Worm (Caenorhabditis elegans) whole organism, dauer: ENCODE measurements around the gene ocr-2.

Experiments
- unc-62 ChIP-seq: sonication (generic microtip); optimal IDR thresholded peaks from 2 replicates; lab custom pipeline; 2017; ENCODE audit warnings: missing biosample characterization, missing genetic modification reagents, missing genetic modification characterization

Gene ocr-2

ce11 chrIV:8203555-8203954 is 16.3 kb downstream of the ocr-2 start:
- no peak for TF ChIP-seq unc-62 (GFP tag; lab: Kevin White, UChicago)

DNA sequence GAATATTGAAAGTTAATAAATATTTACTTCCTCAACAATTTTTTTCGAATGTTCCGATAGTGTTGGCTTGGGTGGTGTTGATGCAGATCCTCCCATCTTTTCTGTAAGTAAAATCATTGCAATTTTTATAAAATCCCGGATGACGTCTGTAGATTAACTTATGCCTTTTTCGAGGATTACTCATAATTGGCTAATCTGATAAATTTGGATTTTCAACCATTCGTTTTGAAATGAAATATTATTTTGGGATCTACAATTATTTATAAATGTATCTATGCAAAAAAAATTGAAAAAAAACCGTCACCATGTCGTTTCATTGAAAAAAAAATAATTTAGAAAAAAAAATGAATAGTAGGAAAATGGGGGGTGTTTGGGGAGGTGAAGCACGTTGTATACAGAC is 18.8 kb downstream of the ocr-2 start, which contains the start of gene glrx-22:
Gene glrx-22, minus strand, starts transcription at position 101 of the 400 bp plus-strand sequence.
- TF ChIP-seq unc-62 (GFP tag; lab: Kevin White, UChicago): no peak

- no peak for TF ChIP-seq unc-62 (GFP tag; lab: Kevin White, UChicago)
Measured at ce11 chrIV:8199824-8200223, 20.1 kb downstream of the ocr-2 start.

ce11 chrIV:8199274-8199673 is 20.6 kb downstream of the ocr-2 start:
- TF ChIP-seq unc-62 (GFP tag; lab: Kevin White, UChicago): no peak

- TF ChIP-seq unc-62 (GFP tag; lab: Kevin White, UChicago): no peak
Measured at ce11 chrIV:8198851-8199250, 21.0 kb downstream of the ocr-2 start, which contains the start of gene wsp-1. Gene wsp-1 (minus strand): TSS chrIV:8198951.

- TF ChIP-seq unc-62 (GFP tag; lab: Kevin White, UChicago): no peak
Measured at ce11 chrIV:8192878-8193277, 27.0 kb downstream of the ocr-2 start.

ce11 chrIV:8189667-8190066 is 30.2 kb downstream of the ocr-2 start:
- no peak for TF ChIP-seq unc-62 (GFP tag; lab: Kevin White, UChicago)

DNA sequence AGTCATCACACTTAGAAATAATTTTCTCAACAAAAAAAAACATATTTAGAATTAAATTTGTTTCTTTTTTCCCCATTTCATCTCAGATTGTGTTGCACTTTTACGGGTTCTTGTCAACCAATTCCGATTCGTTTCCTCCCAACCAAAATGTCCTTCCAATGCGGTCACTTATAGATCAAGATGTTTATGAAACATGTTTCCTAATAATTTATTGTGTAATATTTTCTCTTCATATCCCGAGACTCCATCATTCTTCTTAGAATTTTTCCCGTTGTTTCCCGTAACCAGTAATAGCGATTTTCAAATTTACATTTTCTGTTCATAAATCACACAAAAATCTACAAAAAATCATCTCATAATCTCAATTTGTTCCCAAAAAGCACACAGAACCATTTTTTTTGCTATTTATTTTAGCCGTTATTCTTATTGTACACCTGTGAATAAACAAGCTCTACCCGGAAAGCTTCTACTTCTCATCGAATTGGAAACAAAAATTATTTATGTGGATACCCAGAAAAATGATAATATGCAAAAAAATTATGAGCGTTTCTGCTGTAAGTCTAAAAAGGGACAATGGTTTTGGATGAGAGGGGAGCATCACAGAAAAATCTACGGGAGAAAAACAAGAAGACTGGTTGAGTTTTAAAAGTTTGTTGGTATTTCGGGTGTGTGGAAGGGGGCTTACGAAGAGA is 31.3 kb downstream of the ocr-2 start:
- no peak for TF ChIP-seq unc-62 (GFP tag; lab: Kevin White, UChicago)

- TF ChIP-seq unc-62 (GFP tag; lab: Kevin White, UChicago): no peak
Measured at ce11 chrIV:8183313-8183712, 36.6 kb downstream of the ocr-2 start.

DNA sequence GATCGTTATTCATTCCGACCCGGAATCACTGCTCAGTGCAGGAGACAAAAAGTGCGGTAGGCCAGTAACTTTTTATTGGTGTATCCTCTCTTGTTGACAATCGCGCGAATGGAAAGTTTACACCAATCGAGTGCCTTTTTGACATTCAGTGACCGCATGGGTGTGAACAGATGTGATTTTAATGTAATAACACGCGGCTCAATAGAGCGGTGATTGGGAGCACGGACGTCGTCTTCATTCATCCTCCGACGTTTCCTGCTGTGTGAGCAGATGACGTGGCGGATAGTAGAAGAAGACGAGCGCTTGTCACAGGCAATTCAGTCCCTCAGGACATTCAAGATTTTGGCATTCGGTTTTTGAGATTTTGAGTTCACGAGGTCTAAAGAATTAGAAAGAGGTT is 37.3 kb downstream of the ocr-2 start:
- no peak for TF ChIP-seq unc-62 (GFP tag; lab: Kevin White, UChicago)

DNA sequence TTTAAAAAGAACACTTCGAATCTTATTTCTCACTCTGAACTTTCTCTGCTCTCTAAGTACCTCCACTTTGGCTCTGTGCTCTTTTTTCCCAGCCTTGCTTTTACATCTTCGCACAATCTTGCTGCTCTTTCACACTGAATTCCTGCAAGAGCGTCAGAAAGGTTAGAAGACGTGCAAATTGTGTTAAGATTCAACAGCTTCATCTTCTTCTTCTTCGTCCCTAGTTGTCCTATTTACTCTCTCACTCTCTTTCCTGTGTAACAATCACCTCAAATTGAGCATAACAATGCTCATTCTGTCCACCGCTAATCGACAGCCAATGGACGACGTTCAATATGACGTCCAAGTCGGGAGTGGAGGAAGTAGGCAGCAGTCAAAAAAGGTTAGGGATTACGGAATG is 38.5 kb downstream of the ocr-2 start:
- TF ChIP-seq unc-62 (GFP tag; lab: Kevin White, UChicago): no peak

ce11 chrIV:8175686-8176532 is 44.0 kb downstream of the ocr-2 start, which contains the start of gene pct-1:
Gene pct-1 (plus strand): TSS chrIV:8176482.
- no peak for TF ChIP-seq unc-62 (GFP tag; lab: Kevin White, UChicago)

- TF ChIP-seq unc-62 (GFP tag; lab: Kevin White, UChicago): no peak
Measured at ce11 chrIV:8174792-8175191, 45.1 kb downstream of the ocr-2 start.

DNA sequence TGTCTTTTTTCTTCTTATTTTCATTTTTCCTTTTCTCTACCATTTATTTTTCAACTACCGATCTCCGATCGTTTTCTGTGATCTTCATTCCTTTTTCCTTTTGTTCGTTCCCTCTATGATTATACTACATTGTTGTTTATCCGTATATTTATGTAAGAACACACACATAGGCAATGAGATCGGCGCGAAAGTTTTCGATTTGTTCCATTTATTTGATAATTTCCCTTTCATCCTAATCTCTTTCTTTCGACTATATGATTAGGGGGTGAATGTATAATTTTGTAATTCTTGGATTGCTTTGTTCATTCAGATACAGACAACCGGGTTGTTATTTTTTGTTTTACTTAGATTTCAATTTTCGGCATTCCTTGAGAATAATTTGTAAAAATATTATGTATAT is 46.3 kb downstream of the ocr-2 start:
- TF ChIP-seq unc-62 (GFP tag; lab: Kevin White, UChicago): no peak

DNA sequence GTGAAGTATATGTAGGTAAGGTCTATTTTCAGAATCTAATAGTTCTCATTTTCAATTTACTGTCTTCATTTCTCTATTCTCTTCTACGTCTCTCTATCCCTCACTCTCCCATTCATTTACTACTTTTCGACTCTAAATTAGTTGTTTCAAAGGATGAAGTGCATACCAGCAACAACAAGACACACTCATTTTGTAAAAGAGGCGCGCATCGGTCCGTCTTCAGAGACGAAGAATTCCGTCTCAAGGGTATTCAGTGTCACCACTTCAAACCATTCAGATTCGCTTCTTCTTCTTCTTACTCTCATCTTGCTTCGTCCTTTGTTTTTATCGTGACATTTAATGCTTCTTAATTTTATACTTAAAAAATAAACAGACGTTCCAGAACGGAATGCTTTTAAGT is 48.5 kb downstream of the ocr-2 start:
- no peak for TF ChIP-seq unc-62 (GFP tag; lab: Kevin White, UChicago)

DNA sequence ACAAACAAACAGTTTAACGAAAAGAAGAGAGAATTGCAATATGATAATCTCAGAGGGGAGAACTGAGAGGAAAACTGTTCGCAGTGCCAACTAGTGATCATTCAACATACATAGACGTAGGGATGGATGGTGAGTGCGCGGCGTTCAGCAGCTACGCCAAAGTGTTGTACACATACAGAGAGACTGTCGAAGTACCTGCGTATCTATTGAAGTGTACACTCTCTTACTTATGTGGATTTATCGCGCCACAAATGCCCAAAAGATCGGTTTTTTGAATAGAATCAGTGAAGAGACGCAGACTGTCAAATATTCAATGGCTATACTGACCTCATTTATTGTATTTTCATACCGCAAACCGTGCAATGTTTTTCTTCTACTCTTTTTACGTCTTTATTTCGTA is 49.6 kb downstream of the ocr-2 start:
- TF ChIP-seq unc-62 (GFP tag; lab: Kevin White, UChicago): no peak
